Fruit fly (Drosophila melanogaster): ENCODE measurements around the gene CG9853.
A peak's percentile ranks its signal among the peaks of the same experiment; 100 is the strongest.

DNA sequence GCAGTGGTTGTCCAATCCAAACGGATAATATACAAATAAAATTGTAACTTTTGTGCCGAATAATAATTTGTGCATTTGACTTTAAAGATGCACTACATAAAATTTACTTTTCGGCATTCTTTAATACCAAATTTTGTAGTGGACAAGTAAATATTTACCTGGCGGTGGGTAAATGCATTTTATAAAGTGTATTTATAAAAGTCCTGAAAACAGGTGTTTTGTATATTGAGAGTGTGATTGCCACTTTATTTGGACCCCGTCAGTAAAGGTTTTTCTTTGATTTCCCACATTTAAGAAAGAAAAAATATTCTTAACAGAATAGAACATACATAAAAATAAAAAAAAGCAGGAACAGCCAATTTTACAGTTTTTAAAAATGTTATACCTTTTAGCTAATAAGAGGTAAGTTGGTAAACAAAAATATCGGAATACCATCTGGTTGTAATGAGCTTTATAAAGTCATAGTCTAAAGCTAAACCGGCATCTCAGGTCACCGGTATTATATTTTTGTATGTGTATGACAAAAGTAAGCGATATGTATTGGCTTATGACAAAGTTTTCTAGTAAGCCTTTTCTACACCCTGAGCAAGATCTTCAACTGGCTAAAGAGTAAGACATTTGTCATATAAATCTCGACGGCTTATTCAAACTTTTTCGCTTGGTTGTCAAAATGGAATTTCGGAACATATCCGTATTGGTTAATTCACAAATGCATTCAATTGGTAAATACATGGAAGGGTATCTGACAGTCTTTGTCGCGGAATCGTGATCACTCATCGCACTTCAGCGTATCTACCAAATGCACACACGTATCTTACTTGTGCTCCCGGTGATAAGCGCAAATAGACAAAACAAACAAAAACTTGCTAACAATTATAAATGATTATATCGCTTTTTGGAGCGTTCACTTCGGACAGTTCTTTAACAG, 6.9 kb downstream of the CG9853 start:
- TF ChIP-seq Ets97D (GFP tag; optimal IDR thresholded peaks at IDR 0.05) (peak; percentile 72), Doc2 (GFP tag; IDR thresholded peaks at IDR 0.05) (no peak), luna (GFP tag; optimal IDR thresholded peaks at IDR 0.05) (peak; percentile 57), CG17328 (GFP tag; IDR thresholded peaks at IDR 0.05) (peak; percentile 84), az2 (GFP tag; optimal IDR thresholded peaks at IDR 0.05) (peak; percentile 83), fru (optimal IDR thresholded peaks at IDR 0.05) (no peak)

Measured in whole organism, embryonic.